Worm (Caenorhabditis elegans) whole organism, L1 larva: ENCODE measurements around the gene F35H10.3.

Source experiments
- hlh-17 ChIP-seq: fragments of 200-800 bp; sonication (Bioruptor generic); optimal IDR thresholded peaks from 2 replicates; lab custom pipeline; 2018; ENCODE audit warnings: missing genetic modification characterization, mild to moderate bottlenecking, missing compliant biosample characterization, moderate library complexity, borderline replicate concordance
- lin-14 ChIP-seq: fragments of 200-800 bp; sonication (Bioruptor generic); optimal IDR thresholded peaks from 2 replicates; lab custom pipeline; 2018; ENCODE audit warnings: mild to moderate bottlenecking, missing genetic modification characterization, moderate library complexity, missing compliant biosample characterization
- mdl-1 ChIP-seq, 2 experiments: fragments of 150-350 bp; optimal IDR thresholded peaks; 2 replicates each; lab custom pipeline; 2014 to 2017; ENCODE audit warnings: missing biosample characterization in 2 of 2, missing genetic modification characterization in 2 of 2, inconsistent platforms in 1 of 2
- nhr-11 ChIP-seq: fragments of 150-350 bp; optimal IDR thresholded peaks from 2 replicates; lab custom pipeline; 2014; ENCODE audit warnings: missing biosample characterization, missing genetic modification characterization
- nhr-237 ChIP-seq: fragments of 150-350 bp; optimal IDR thresholded peaks from 2 replicates; lab custom pipeline; 2014; ENCODE audit warnings: missing biosample characterization, missing genetic modification characterization
- snpc-4 ChIP-seq: fragments of 150-350 bp; optimal IDR thresholded peaks from 2 replicates; lab custom pipeline; 2014; ENCODE audit warnings: missing biosample characterization, missing genetic modification characterization
- tbx-2 ChIP-seq: sonication (generic microtip); optimal IDR thresholded peaks from 2 replicates; lab custom pipeline; 2016; ENCODE audit warnings: missing genetic modification characterization, missing compliant biosample characterization
- tlp-1 ChIP-seq: fragments of 150-350 bp; optimal IDR thresholded peaks from 2 replicates; lab custom pipeline; 2014; ENCODE audit warnings: missing biosample characterization, missing genetic modification characterization
- unc-62 ChIP-seq: fragments of 150-350 bp; optimal IDR thresholded peaks from 2 replicates; lab custom pipeline; 2014; ENCODE audit warnings: missing biosample characterization, missing genetic modification reagents, missing genetic modification characterization

- TF ChIP-seq snpc-4 (tag; lab: Kevin White, UChicago) (no peak), tbx-2 (tag; lab: Kevin White, UChicago) (no peak), nhr-11 (tag; lab: Kevin White, UChicago) (no peak), lin-14 (GFP tag; lab: Kevin White, UChicago) (no peak), hlh-17 (no peak), tlp-1 (tag; lab: Kevin White, UChicago) (no peak), mdl-1 (tag; optimal IDR thresholded peaks at IDR 0.05; lab: Kevin White, UChicago) (no peak), unc-62 (GFP tag; lab: Kevin White, UChicago) (no peak), nhr-237 (no peak)
Observed at ce11 chrIV:8333954-8333987, 8.0 kb downstream of the F35H10.3 start, which contains the start of gene his-31.
